Worm (Caenorhabditis elegans): ENCODE measurements around the gene clec-194.

clec-194 gene

ce11 chrIV:16868900-16869299, 37.4 kb downstream of the clec-194 start, which contains the start of gene T06A10.106:
T06A10.106 (minus strand) TSS chrIV:16869000.
- no peak for TF ChIP-seq him-1 (tag; optimal IDR thresholded peaks at IDR 0.05)
- TF ChIP-seq dao-5 (tag; optimal IDR thresholded peaks at IDR 0.05), result no peak
- no peak for TF ChIP-seq W03F9.2 (tag; optimal IDR thresholded peaks at IDR 0.05)
